Worm (Caenorhabditis elegans): ENCODE measurements around the gene T03F6.10.

The T03F6.10 gene

DNA sequence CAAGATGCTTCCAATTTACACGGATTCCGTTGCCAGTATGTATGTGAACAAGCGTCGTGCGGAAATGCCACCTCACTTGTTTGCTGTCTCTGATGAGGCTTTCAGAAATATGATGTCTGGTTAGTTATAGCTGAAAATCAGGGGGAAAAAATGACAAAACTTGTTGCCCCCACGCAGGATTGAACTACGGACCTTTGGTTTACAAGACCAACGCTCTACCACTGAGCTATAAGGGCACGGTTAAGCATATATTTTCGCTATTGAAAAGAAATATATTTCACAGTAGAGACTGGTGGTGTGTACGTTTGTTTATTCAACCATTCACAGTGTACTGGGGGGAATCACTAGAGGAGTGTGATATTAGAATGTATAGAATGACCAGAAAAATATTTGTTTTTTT is 33.1 kb upstream of the T03F6.10 start (continued):
- TF ChIP-seq let-607 (tag; optimal IDR thresholded peaks at IDR 0.05) (no peak), ceh-58 (GFP tag; IDR thresholded peaks at IDR 0.05) (no peak), lin-54 (GFP tag; optimal IDR thresholded peaks at IDR 0.05) (peak; percentile 22), D2030.7 (GFP tag; IDR thresholded peaks at IDR 0.05) (peak; percentile 64), ets-4 (GFP tag; optimal IDR thresholded peaks at IDR 0.05) (no peak), ekl-4 (GFP tag; IDR thresholded peaks at IDR 0.05) (no peak), attf-6 (GFP tag; IDR thresholded peaks at IDR 0.05) (no peak), tbp1 (GFP tag; optimal IDR thresholded peaks at IDR 0.05) (peak; percentile 85), ztf-18 (tag; optimal IDR thresholded peaks at IDR 0.05) (peak; percentile 51), F23B12.7 (tag; optimal IDR thresholded peaks at IDR 0.05; ENCODE audit: insufficient read depth) (peak; percentile 22), athp-1 (tag; optimal IDR thresholded peaks at IDR 0.05) (peak; percentile 57), F49E8.2 (tag; optimal IDR thresholded peaks at IDR 0.05; ENCODE audit: insufficient read depth) (peak; percentile 40), let-526 (GFP tag; IDR thresholded peaks at IDR 0.05) (no peak), lsy-27 (tag; optimal IDR thresholded peaks at IDR 0.05; ENCODE audit: borderline replicate concordance, insufficient read depth) (no peak), ccch-3 (GFP tag; optimal IDR thresholded peaks at IDR 0.05) (no peak), C17E4.6 (GFP tag; IDR thresholded peaks at IDR 0.05) (no peak), ceh-79 (tag; optimal IDR thresholded peaks at IDR 0.05) (no peak), Y95B8A.8 (GFP tag; IDR thresholded peaks at IDR 0.05) (no peak)

DNA sequence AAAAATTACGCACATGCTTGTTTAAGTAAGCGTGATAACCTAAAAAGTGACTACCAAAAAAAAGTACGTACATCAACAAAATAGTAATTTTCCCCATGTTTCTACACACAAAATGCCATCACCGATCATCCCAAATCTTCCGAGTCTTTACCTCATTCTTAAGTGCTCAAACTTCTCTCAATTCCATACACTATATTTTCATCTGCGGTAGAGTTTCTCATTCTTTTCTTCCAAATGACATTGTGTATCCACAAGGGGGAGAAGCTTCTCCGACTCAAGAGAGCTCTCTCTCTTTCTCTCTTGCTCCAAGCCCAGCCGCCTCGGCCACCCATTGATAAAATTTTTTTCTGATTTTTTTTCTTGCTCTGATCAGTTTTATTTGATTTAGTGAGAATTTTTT is 31.4 kb upstream of the T03F6.10 start, which contains the start of gene myo-6:
Gene myo-6 (plus strand): TSS at position 301 of the 400 bp plus-strand sequence.
- TF ChIP-seq Y79H2A.3 (GFP tag; conservative IDR thresholded peaks at IDR 0.05) (no peak), nfya-1 (tag; optimal IDR thresholded peaks at IDR 0.05; ENCODE audit: borderline replicate concordance, insufficient read depth) (no peak), mes-4 (tag; optimal IDR thresholded peaks at IDR 0.05) (no peak), let-607 (tag; optimal IDR thresholded peaks at IDR 0.05) (no peak), zim-3 (tag; optimal IDR thresholded peaks at IDR 0.05) (no peak), rcor-1 (GFP tag; IDR thresholded peaks at IDR 0.05) (no peak), chd-7 (tag; optimal IDR thresholded peaks at IDR 0.05) (no peak), F22D6.2 (tag; optimal IDR thresholded peaks at IDR 0.05) (no peak), hmg-1.2 (GFP tag; IDR thresholded peaks at IDR 0.05) (no peak), lin-35 (GFP tag; optimal IDR thresholded peaks at IDR 0.05) (no peak), attf-3 (GFP tag; conservative IDR thresholded peaks at IDR 0.05) (no peak), madf-10 (tag; optimal IDR thresholded peaks at IDR 0.05) (no peak), mcd-1 (GFP tag; IDR thresholded peaks at IDR 0.05) (no peak)

DNA sequence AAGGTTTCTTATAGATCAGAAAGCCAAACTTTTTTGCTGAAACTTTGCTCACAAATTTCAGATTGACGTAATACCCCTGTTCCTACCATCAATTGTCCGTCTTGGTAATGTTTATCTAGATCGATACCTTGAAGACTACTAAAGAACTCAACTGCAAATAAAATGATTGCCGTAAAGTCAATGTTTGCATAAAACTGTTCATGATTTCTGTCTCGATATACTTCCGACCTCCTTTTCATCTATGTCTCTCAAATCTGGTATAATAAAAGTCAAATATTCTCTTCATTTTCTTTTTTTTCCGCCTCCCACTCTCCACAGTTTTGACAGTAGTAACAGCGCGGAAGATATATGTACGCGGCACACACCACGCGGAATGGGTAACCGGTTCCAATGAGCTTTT is 27.4 kb upstream of the T03F6.10 start, which contains the start of gene nas-1:
Gene nas-1 (plus strand): TSS at position 301 of the 400 bp plus-strand sequence.
- TF ChIP-seq zim-3 (tag; optimal IDR thresholded peaks at IDR 0.05) (no peak), ceh-27 (GFP tag; optimal IDR thresholded peaks at IDR 0.05) (no peak), Y56A3A.18 (GFP tag; IDR thresholded peaks at IDR 0.05) (no peak), nfya-1 (tag; optimal IDR thresholded peaks at IDR 0.05; ENCODE audit: borderline replicate concordance, insufficient read depth) (no peak), unc-62 (GFP tag; optimal IDR thresholded peaks at IDR 0.05) (no peak), attf-6 (GFP tag; IDR thresholded peaks at IDR 0.05) (no peak), nfyb-1 (GFP tag; IDR thresholded peaks at IDR 0.05) (no peak), tbp1 (GFP tag; optimal IDR thresholded peaks at IDR 0.05) (no peak), bed-2 (GFP tag; IDR thresholded peaks at IDR 0.05) (no peak), B0019.2 (GFP tag; conservative IDR thresholded peaks at IDR 0.05) (no peak)

All from whole organism, young adult.